Worm (Caenorhabditis elegans) whole organism, L3 larva: Measurements from ENCODE around the gene ZK1010.5.

Experiments used
- ZK546.5 ChIP-seq: sonication (generic microtip); optimal IDR thresholded peaks from 2 replicates; lab custom pipeline; 2017; ENCODE audit warnings: missing biosample characterization, missing genetic modification characterization
- egl-27 ChIP-seq: sonication (generic microtip); optimal IDR thresholded peaks from 4 replicates; lab custom pipeline; 2017; ENCODE audit warnings: missing biosample characterization, missing genetic modification reagents, missing genetic modification characterization
- lin-39 ChIP-seq: fragments of 150-350 bp; optimal IDR thresholded peaks from 2 replicates; lab custom pipeline; 2018; ENCODE audit warnings: missing biosample characterization, missing genetic modification reagents, missing genetic modification characterization
- nfya-1 ChIP-seq: sonication (generic microtip); optimal IDR thresholded peaks from 2 replicates; lab custom pipeline; 2017; ENCODE audit warnings: missing genetic modification characterization, mild to moderate bottlenecking, missing compliant biosample characterization, antibody characterized with exemption, moderate library complexity; ENCODE audit not compliant: insufficient read depth
- nhr-11 ChIP-seq: fragments of 150-350 bp; optimal IDR thresholded peaks from 2 replicates; lab custom pipeline; 2014; ENCODE audit warnings: missing biosample characterization, missing genetic modification characterization
- nhr-25 ChIP-seq: sonication (generic microtip); optimal IDR thresholded peaks from 2 replicates; lab custom pipeline; 2017; ENCODE audit warnings: missing biosample characterization, missing genetic modification characterization

- TF ChIP-seq nfya-1 (no peak), lin-39 (tag; lab: Kevin White, UChicago) (no peak), ZK546.5 (tag; lab: Kevin White, UChicago) (no peak), nhr-11 (tag; lab: Kevin White, UChicago) (no peak), nhr-25 (no peak), egl-27 (tag; lab: Kevin White, UChicago) (no peak)
Measured at ce11 chrIII:13011927-13012326, 24.6 kb upstream of the ZK1010.5 start.
